Worm (Caenorhabditis elegans) whole organism, L2 larva: ENCODE data around the gene C46F11.5.

Source experiments
- nhr-11 ChIP-seq: fragments of 150-350 bp; optimal IDR thresholded peaks from 2 replicates; lab custom pipeline; 2014; ENCODE audit warnings: missing biosample characterization, missing genetic modification characterization
- nhr-12 ChIP-seq: fragments of 150-350 bp; optimal IDR thresholded peaks from 2 replicates; lab custom pipeline; 2014; ENCODE audit warnings: missing biosample characterization, missing genetic modification characterization

DNA sequence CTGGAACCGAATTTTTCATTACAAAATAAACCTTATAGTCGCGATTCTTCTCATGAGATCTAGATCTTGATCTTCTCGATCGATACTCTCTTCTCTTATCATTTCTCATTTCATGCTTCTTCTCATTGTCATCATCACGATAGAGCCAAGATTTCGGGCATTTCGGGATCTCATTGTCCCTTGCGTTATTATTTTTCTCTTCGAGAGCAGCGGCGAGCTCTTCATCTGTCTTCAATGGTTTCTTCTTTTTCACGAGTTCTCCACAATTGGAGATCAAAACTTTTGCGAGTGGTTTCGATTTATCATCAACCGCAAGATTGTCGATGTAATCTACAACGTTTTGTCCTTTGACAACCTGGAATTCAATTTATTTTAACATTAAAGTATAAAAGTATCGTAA is 41.0 kb upstream of the C46F11.5 start:
- TF ChIP-seq nhr-12 (tag; lab: Kevin White, UChicago), result no peak
- TF ChIP-seq nhr-11 (tag; lab: Kevin White, UChicago), result no peak
